Worm (Caenorhabditis elegans) whole organism, L2 larva: Measurements from ENCODE around the gene C31E10.11.
A peak's percentile ranks its signal among the peaks of the same experiment; 100 is the strongest.

Source experiments
- C34F6.9 ChIP-seq: fragments of 150-350 bp; optimal IDR thresholded peaks from 2 replicates; lab custom pipeline; 2014; ENCODE audit warnings: missing biosample characterization, missing genetic modification characterization
- F13H6.1 ChIP-seq: sonication (generic microtip); optimal IDR thresholded peaks from 2 replicates; lab custom pipeline; 2016; ENCODE audit warnings: missing genetic modification characterization, missing compliant biosample characterization
- R02D3.7 ChIP-seq: fragments of 150-350 bp; optimal IDR thresholded peaks from 2 replicates; lab custom pipeline; 2014; ENCODE audit warnings: missing biosample characterization, missing genetic modification characterization
- Y55F3AM.14 ChIP-seq: fragments of 200-800 bp; sonication (Bioruptor generic); optimal IDR thresholded peaks from 2 replicates; lab custom pipeline; 2018; ENCODE audit warnings: mild to moderate bottlenecking, missing genetic modification characterization, missing compliant biosample characterization
- ZK546.5 ChIP-seq: sonication (generic microtip); optimal IDR thresholded peaks from 2 replicates; lab custom pipeline; 2017; ENCODE audit warnings: missing biosample characterization, missing genetic modification characterization
- alr-1 ChIP-seq: fragments of 150-350 bp; optimal IDR thresholded peaks from 2 replicates; lab custom pipeline; 2014; ENCODE audit warnings: missing biosample characterization, missing genetic modification characterization
- aly-2 ChIP-seq: fragments of 150-350 bp; optimal IDR thresholded peaks from 2 replicates; lab custom pipeline; 2014; ENCODE audit warnings: missing biosample characterization, missing genetic modification characterization
- ama-1 ChIP-seq: fragments of 150-350 bp; optimal IDR thresholded peaks from 2 replicates; lab custom pipeline; 2018; ENCODE audit warnings: inconsistent platforms
- blmp-1 ChIP-seq: sonication (generic microtip); optimal IDR thresholded peaks from 2 replicates; lab custom pipeline; 2017; ENCODE audit warnings: missing genetic modification characterization, mild to moderate bottlenecking, missing compliant biosample characterization, antibody characterized with exemption, moderate library complexity; ENCODE audit not compliant: insufficient read depth
- ceh-16 ChIP-seq: fragments of 150-350 bp; optimal IDR thresholded peaks from 2 replicates; lab custom pipeline; 2014; ENCODE audit warnings: missing biosample characterization, missing genetic modification characterization
- ceh-82 ChIP-seq: fragments of 150-350 bp; optimal IDR thresholded peaks from 2 replicates; lab custom pipeline; 2014; ENCODE audit warnings: missing biosample characterization, missing genetic modification characterization
- crh-2 ChIP-seq: sonication (generic microtip); optimal IDR thresholded peaks from 2 replicates; lab custom pipeline; 2017; ENCODE audit warnings: missing biosample characterization, missing genetic modification characterization
- dmd-4 ChIP-seq: sonication (generic microtip); optimal IDR thresholded peaks from 2 replicates; lab custom pipeline; 2017; ENCODE audit warnings: missing biosample characterization, missing genetic modification characterization
- egl-27 ChIP-seq: sonication (generic microtip); optimal IDR thresholded peaks from 3 replicates; lab custom pipeline; 2017; ENCODE audit warnings: missing biosample characterization, missing genetic modification reagents, missing genetic modification characterization
- elt-1 ChIP-seq: fragments of 150-350 bp; optimal IDR thresholded peaks from 2 replicates; lab custom pipeline; 2014; ENCODE audit warnings: missing biosample characterization, missing genetic modification characterization
- elt-3 ChIP-seq: sonication (generic microtip); optimal IDR thresholded peaks from 2 replicates; lab custom pipeline; 2017; ENCODE audit warnings: missing biosample characterization, missing genetic modification characterization
- fos-1 ChIP-seq: fragments of 150-350 bp; optimal IDR thresholded peaks from 2 replicates; lab custom pipeline; 2014; ENCODE audit warnings: missing biosample characterization, missing genetic modification characterization
- gmeb-1 ChIP-seq: fragments of 150-350 bp; optimal IDR thresholded peaks from 2 replicates; lab custom pipeline; 2014; ENCODE audit warnings: missing biosample characterization, missing genetic modification characterization
- lin-11 ChIP-seq: fragments of 150-350 bp; sonication (generic microtip); optimal IDR thresholded peaks from 2 replicates; lab custom pipeline; 2014; ENCODE audit warnings: missing biosample characterization, missing genetic modification characterization, inconsistent platforms, mixed read lengths
- lin-39 ChIP-seq: fragments of 150-350 bp; optimal IDR thresholded peaks from 2 replicates; lab custom pipeline; 2014; ENCODE audit warnings: missing biosample characterization, missing genetic modification reagents, missing genetic modification characterization
- lsy-2 ChIP-seq, 2 experiments: fragments of 150-350 bp in 1 of 2; sonication (generic microtip) in 1 of 2; optimal IDR thresholded peaks; 2 replicates each; lab custom pipeline; 2014 to 2017; ENCODE audit warnings: missing biosample characterization in 2 of 2, missing genetic modification characterization in 2 of 2
- mab-5 ChIP-seq: fragments of 150-350 bp; optimal IDR thresholded peaks from 2 replicates; lab custom pipeline; 2014; ENCODE audit warnings: missing biosample characterization, missing genetic modification characterization
- mbf-1 ChIP-seq: sonication (generic microtip); optimal IDR thresholded peaks from 2 replicates; lab custom pipeline; 2017; ENCODE audit warnings: missing biosample characterization, missing genetic modification characterization
- mdl-1 ChIP-seq, 2 experiments: fragments of 150-350 bp in 1 of 2; sonication (generic microtip) in 1 of 2; optimal IDR thresholded peaks; 2 replicates each; lab custom pipeline; 2017; ENCODE audit warnings: missing biosample characterization in 2 of 2, missing genetic modification characterization in 2 of 2
- nhr-10 ChIP-seq: sonication (generic microtip); optimal IDR thresholded peaks from 2 replicates; lab custom pipeline; 2017; ENCODE audit warnings: missing biosample characterization, missing genetic modification characterization
- nhr-11 ChIP-seq: fragments of 150-350 bp; optimal IDR thresholded peaks from 2 replicates; lab custom pipeline; 2014; ENCODE audit warnings: missing biosample characterization, missing genetic modification characterization
- nhr-12 ChIP-seq: fragments of 150-350 bp; optimal IDR thresholded peaks from 2 replicates; lab custom pipeline; 2014; ENCODE audit warnings: missing biosample characterization, missing genetic modification characterization
- nhr-129 ChIP-seq: fragments of 150-350 bp; optimal IDR thresholded peaks from 2 replicates; lab custom pipeline; 2014; ENCODE audit warnings: missing biosample characterization, missing genetic modification characterization
- nhr-21 ChIP-seq: fragments of 150-350 bp; optimal IDR thresholded peaks from 2 replicates; lab custom pipeline; 2014; ENCODE audit warnings: missing biosample characterization, missing genetic modification characterization
- nhr-237 ChIP-seq: fragments of 150-350 bp; optimal IDR thresholded peaks from 2 replicates; lab custom pipeline; 2014; ENCODE audit warnings: missing biosample characterization, missing genetic modification characterization
- nhr-25 ChIP-seq: fragments of 150-350 bp; sonication (generic microtip); optimal IDR thresholded peaks from 3 replicates; lab custom pipeline; 2014; ENCODE audit warnings: missing biosample characterization, missing genetic modification characterization
- nhr-6 ChIP-seq: fragments of 150-350 bp; optimal IDR thresholded peaks from 2 replicates; lab custom pipeline; 2014; ENCODE audit warnings: missing biosample characterization, missing genetic modification characterization
- nhr-77 ChIP-seq: fragments of 150-350 bp; optimal IDR thresholded peaks from 2 replicates; lab custom pipeline; 2014; ENCODE audit warnings: missing biosample characterization, missing genetic modification characterization
- peb-1 ChIP-seq: fragments of 150-350 bp; optimal IDR thresholded peaks from 2 replicates; lab custom pipeline; 2014; ENCODE audit warnings: missing biosample characterization, missing genetic modification characterization
- sem-4 ChIP-seq: fragments of 150-350 bp; optimal IDR thresholded peaks from 2 replicates; lab custom pipeline; 2014; ENCODE audit warnings: missing biosample characterization, missing genetic modification reagents, missing genetic modification characterization
- skn-1 ChIP-seq: sonication (generic microtip); optimal IDR thresholded peaks from 2 replicates; lab custom pipeline; 2017; ENCODE audit warnings: missing biosample characterization, missing genetic modification characterization
- sma-3 ChIP-seq: sonication (generic microtip); optimal IDR thresholded peaks from 2 replicates; lab custom pipeline; 2016; ENCODE audit warnings: missing genetic modification reagents, missing genetic modification characterization, missing compliant biosample characterization
- sma-9 ChIP-seq, 2 experiments: fragments of 150-350 bp in 1 of 2; sonication (generic microtip) in 1 of 2; optimal IDR thresholded peaks; 2 replicates each; lab custom pipeline; 2014 to 2016; ENCODE audit warnings: missing genetic modification characterization in 2 of 2, mild to moderate bottlenecking in 1 of 2, missing biosample characterization in 1 of 2, missing compliant biosample characterization in 1 of 2, missing genetic modification reagents in 1 of 2, moderate library complexity in 1 of 2
- snpc-4 ChIP-seq: fragments of 150-350 bp; optimal IDR thresholded peaks from 2 replicates; lab custom pipeline; 2014; ENCODE audit warnings: missing biosample characterization, missing genetic modification characterization
- unc-39 ChIP-seq: fragments of 150-350 bp; optimal IDR thresholded peaks from 2 replicates; lab custom pipeline; 2014; ENCODE audit warnings: missing biosample characterization, missing genetic modification characterization
- unc-55 ChIP-seq: fragments of 150-350 bp; sonication (generic microtip); optimal IDR thresholded peaks from 3 replicates; lab custom pipeline; 2014; ENCODE audit warnings: missing biosample characterization, missing genetic modification reagents, missing genetic modification characterization
- unc-62 ChIP-seq: fragments of 150-350 bp; optimal IDR thresholded peaks from 2 replicates; lab custom pipeline; 2014; ENCODE audit warnings: missing biosample characterization, missing genetic modification reagents, missing genetic modification characterization
- zag-1 ChIP-seq: fragments of 150-350 bp; optimal IDR thresholded peaks from 2 replicates; lab custom pipeline; 2014; ENCODE audit warnings: missing biosample characterization, missing genetic modification characterization
- ztf-1 ChIP-seq: fragments of 200-800 bp; sonication (Bioruptor generic); conservative IDR thresholded peaks from 2 replicates; pipeline ENCODE4 v1.3.6; 2022; ENCODE audit warnings: missing genetic modification characterization, missing compliant biosample characterization
- ztf-11 ChIP-seq: sonication (generic microtip); optimal IDR thresholded peaks from 2 replicates; lab custom pipeline; 2017; ENCODE audit warnings: missing biosample characterization, missing genetic modification characterization
- ztf-4 ChIP-seq: fragments of 150-350 bp; optimal IDR thresholded peaks from 2 replicates; lab custom pipeline; 2014; ENCODE audit warnings: missing biosample characterization, missing genetic modification characterization

Gene C31E10.11

ce11 chrX:13974448-13975071, 16.0 kb downstream of the C31E10.11 start:
- TF ChIP-seq F13H6.1 (tag; lab: Kevin White, UChicago) (no peak), mdl-1 (tag; optimal IDR thresholded peaks at IDR 0.05; lab: Kevin White, UChicago) (peak in 1 of 2 experiments; percentile 17), unc-55 (GFP tag; lab: Kevin White, UChicago) (no peak), unc-62 (GFP tag; lab: Kevin White, UChicago) (peak; percentile 69), ama-1 (lab: Kevin White, UChicago) (no peak), unc-39 (tag; lab: Kevin White, UChicago) (no peak), ceh-82 (tag; lab: Kevin White, UChicago) (no peak), mbf-1 (tag; lab: Kevin White, UChicago) (no peak), aly-2 (tag; lab: Kevin White, UChicago) (no peak), blmp-1 (tag; lab: Kevin White, UChicago) (peak; percentile 87), egl-27 (peak; percentile 58), ztf-11 (tag; lab: Kevin White, UChicago) (no peak), sma-9 (GFP tag; optimal IDR thresholded peaks at IDR 0.05; lab: Kevin White, UChicago) (peak; percentile 90), sma-9 (tag; optimal IDR thresholded peaks at IDR 0.05; lab: Kevin White, UChicago) (no peak), nhr-129 (tag; lab: Kevin White, UChicago) (no peak), ztf-4 (no peak), mab-5 (tag; lab: Kevin White, UChicago) (peak; percentile 13), elt-3 (tag; lab: Kevin White, UChicago) (no peak), skn-1 (tag; lab: Kevin White, UChicago) (no peak), sma-3 (GFP tag; lab: Kevin White, UChicago) (peak; percentile 61), fos-1 (tag; lab: Kevin White, UChicago) (peak; percentile 52), elt-1 (tag; lab: Kevin White, UChicago) (peak; percentile 59), snpc-4 (tag; lab: Kevin White, UChicago) (no peak), ceh-16 (tag; lab: Kevin White, UChicago) (peak; percentile 97), crh-2 (tag; lab: Kevin White, UChicago) (peak; percentile 42), gmeb-1 (tag; lab: Kevin White, UChicago) (peak; percentile 14), zag-1 (tag; lab: Kevin White, UChicago) (no peak), nhr-10 (tag; lab: Kevin White, UChicago) (no peak), ztf-1 (GFP tag; lab: Robert Waterston, UW) (no peak), lin-11 (tag; lab: Kevin White, UChicago) (no peak), Y55F3AM.14 (GFP tag; lab: Kevin White, UChicago) (no peak), nhr-11 (tag; lab: Kevin White, UChicago) (no peak), nhr-237 (tag; lab: Kevin White, UChicago) (no peak), nhr-21 (tag; lab: Kevin White, UChicago) (peak; percentile 76), nhr-25 (tag; lab: Kevin White, UChicago) (peak; percentile 55), C34F6.9 (tag; lab: Kevin White, UChicago) (no peak), nhr-12 (tag; lab: Kevin White, UChicago) (no peak), lsy-2 (tag; optimal IDR thresholded peaks at IDR 0.05; lab: Kevin White, UChicago) (no peak), ZK546.5 (no peak), nhr-77 (tag; lab: Kevin White, UChicago) (no peak), sem-4 (tag; lab: Kevin White, UChicago) (peak; percentile 37), dmd-4 (no peak), nhr-6 (peak; percentile 55)

- TF ChIP-seq nhr-12 (tag; lab: Kevin White, UChicago) (no peak), unc-39 (tag; lab: Kevin White, UChicago) (no peak), elt-3 (tag; lab: Kevin White, UChicago) (no peak), blmp-1 (tag; lab: Kevin White, UChicago) (no peak), sma-9 (GFP tag; optimal IDR thresholded peaks at IDR 0.05; lab: Kevin White, UChicago) (peak; percentile 56), sma-9 (tag; optimal IDR thresholded peaks at IDR 0.05; lab: Kevin White, UChicago) (no peak), egl-27 (no peak), ztf-1 (GFP tag; lab: Robert Waterston, UW) (no peak), ceh-82 (tag; lab: Kevin White, UChicago) (no peak), ztf-4 (no peak), R02D3.7 (tag; lab: Kevin White, UChicago) (no peak), Y55F3AM.14 (GFP tag; lab: Kevin White, UChicago) (peak; percentile 48), mdl-1 (tag; optimal IDR thresholded peaks at IDR 0.05; lab: Kevin White, UChicago) (peak in 1 of 2 experiments; percentile 11), nhr-77 (tag; lab: Kevin White, UChicago) (no peak), lin-11 (tag; lab: Kevin White, UChicago) (peak; percentile 31), alr-1 (tag; lab: Kevin White, UChicago) (no peak), nhr-11 (tag; lab: Kevin White, UChicago) (no peak), snpc-4 (tag; lab: Kevin White, UChicago) (no peak), peb-1 (tag; lab: Kevin White, UChicago) (no peak), nhr-25 (tag; lab: Kevin White, UChicago) (no peak), ceh-16 (tag; lab: Kevin White, UChicago) (no peak), gmeb-1 (tag; lab: Kevin White, UChicago) (no peak), skn-1 (tag; lab: Kevin White, UChicago) (no peak), nhr-129 (tag; lab: Kevin White, UChicago) (peak; percentile 63), nhr-21 (tag; lab: Kevin White, UChicago) (no peak), mab-5 (tag; lab: Kevin White, UChicago) (peak; percentile 43), dmd-4 (no peak), nhr-6 (no peak), sma-3 (GFP tag; lab: Kevin White, UChicago) (no peak), lin-39 (no peak), elt-1 (tag; lab: Kevin White, UChicago) (no peak), lsy-2 (tag; optimal IDR thresholded peaks at IDR 0.05; lab: Kevin White, UChicago) (peak in 1 of 2 experiments; percentile 51), unc-62 (GFP tag; lab: Kevin White, UChicago) (no peak), crh-2 (tag; lab: Kevin White, UChicago) (peak; percentile 20), zag-1 (tag; lab: Kevin White, UChicago) (no peak)
Measured at ce11 chrX:13973769-13974168, 16.8 kb downstream of the C31E10.11 start.
